Worm (Caenorhabditis elegans): ENCODE measurements around the gene ZK632.2.

ce11 chrIII:9779080-9779479, 19.8 kb upstream of the ZK632.2 start:
- TF ChIP-seq hlh-15 (tag; optimal IDR thresholded peaks at IDR 0.05) = no peak
- no peak for TF ChIP-seq rnt-1 (tag; optimal IDR thresholded peaks at IDR 0.05)
- no peak for TF ChIP-seq ceh-2 (tag; optimal IDR thresholded peaks at IDR 0.05)
